2 fruit fly cellular contexts compared by ENCODE assay signal in the genomic region with DNA sequence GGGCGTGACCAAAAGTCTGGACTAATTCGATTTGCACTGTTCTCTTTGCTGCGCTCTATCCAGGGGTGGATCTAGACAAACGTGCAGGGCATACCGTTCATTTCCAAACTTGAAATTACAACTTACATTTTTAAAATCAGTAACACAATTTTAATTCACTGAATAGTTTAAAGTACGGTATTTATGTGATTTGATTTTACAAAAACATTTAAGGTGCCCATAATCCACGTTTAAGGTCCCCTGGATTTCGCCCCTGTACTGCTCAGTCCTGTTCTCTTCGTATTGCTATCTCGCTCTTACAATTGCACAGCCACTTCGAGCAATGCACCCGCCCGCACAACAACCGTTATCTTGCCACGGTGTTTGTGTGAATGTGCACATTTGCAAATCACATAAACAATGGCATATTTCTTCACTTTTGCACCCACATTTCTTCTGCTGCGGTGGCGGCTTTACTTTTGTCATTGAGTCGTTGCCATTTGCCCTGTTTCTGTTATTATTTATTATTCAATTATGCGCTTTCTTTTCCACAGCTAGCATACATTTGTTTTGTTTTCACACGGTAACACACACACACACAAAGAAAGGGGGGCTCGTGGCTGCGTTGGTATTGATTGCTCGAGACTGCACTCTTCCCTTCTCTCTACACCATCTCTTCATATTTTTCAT.
TF ChIP-seq lines count a peak whose summit lies in the region.

No protein-coding gene starts in this region.

TF ChIP-seq in whole organism, embryonic, 481 proteins besides CTCF, POLR2A, EP300 and RAD21 (continued from another document and continues in another):
- TF ChIP-seq gcm (GFP tag; optimal IDR thresholded peaks at IDR 0.05; lab: Kevin White, UChicago) (peak; percentile 63), ac (GFP tag; optimal IDR thresholded peaks at IDR 0.05; lab: Kevin White, UChicago) (peak; percentile 60), bowl (GFP tag; IDR thresholded peaks at IDR 0.05; lab: Robert Waterston, UW) (no peak), Aef1 (GFP tag; IDR thresholded peaks at IDR 0.05; lab: Robert Waterston, UW) (peak; percentile 72), slp2 (GFP tag; optimal IDR thresholded peaks at IDR 0.05; lab: Kevin White, UChicago) (peak; percentile 47), CG11093 (GFP tag; IDR thresholded peaks at IDR 0.05; lab: Robert Waterston, UW) (peak; percentile 67; the same call in 1 of the 3 replicates), MESR4 (GFP tag; optimal IDR thresholded peaks at IDR 0.05; lab: Kevin White, UChicago) (no peak), CG15011 (GFP tag; optimal IDR thresholded peaks at IDR 0.05; lab: Kevin White, UChicago) (peak; percentile 21), Tbp (GFP tag; optimal IDR thresholded peaks at IDR 0.05; lab: Kevin White, UChicago) (no peak), CG5245 (GFP tag; optimal IDR thresholded peaks at IDR 0.05; lab: Kevin White, UChicago) (peak; percentile 81), Sox102F (GFP tag; optimal IDR thresholded peaks at IDR 0.05; lab: Kevin White, UChicago) (peak; percentile 85), CG12769 (tag; optimal IDR thresholded peaks at IDR 0.05; lab: Kevin White, UChicago) (peak; percentile 79), CG17912 (GFP tag; optimal IDR thresholded peaks at IDR 0.05; lab: Kevin White, UChicago) (no peak), pnt (GFP tag; optimal IDR thresholded peaks at IDR 0.05; lab: Kevin White, UChicago) (peak; percentile 83), Hr51 (GFP tag; optimal IDR thresholded peaks at IDR 0.05; lab: Kevin White, UChicago) (peak; percentile 25 to 63), Adf1 (GFP tag; IDR thresholded peaks at IDR 0.05; lab: Robert Waterston, UW) (no peak), CG18599 (GFP tag; optimal IDR thresholded peaks at IDR 0.05; lab: Kevin White, UChicago) (peak; percentile 62), tx (GFP tag; optimal IDR thresholded peaks at IDR 0.05; lab: Kevin White, UChicago) (peak; percentile 42), CG6689 (GFP tag; IDR thresholded peaks at IDR 0.05; lab: Robert Waterston, UW) (peak; percentile 85), danr (GFP tag; IDR thresholded peaks at IDR 0.05; lab: Robert Waterston, UW) (peak; percentile 65; the same call in 1 of the 2 replicates), CG11504 (tag; optimal IDR thresholded peaks at IDR 0.05; lab: Kevin White, UChicago) (peak; percentile 86), tna (GFP tag; IDR thresholded peaks at IDR 0.05; lab: Robert Waterston, UW; ENCODE audit: partially characterized antibody) (no peak), Usf (GFP tag; optimal IDR thresholded peaks at IDR 0.05; lab: Kevin White, UChicago) (peak; percentile 42), CG1602 (GFP tag; optimal IDR thresholded peaks at IDR 0.05; lab: Kevin White, UChicago) (peak; percentile 79), Hmr (GFP tag; optimal IDR thresholded peaks at IDR 0.05; lab: Kevin White, UChicago) (no peak), NC2α (GFP tag; optimal IDR thresholded peaks at IDR 0.05; lab: Kevin White, UChicago) (peak; percentile 64), CG6813 (GFP tag; optimal IDR thresholded peaks at IDR 0.05; lab: Kevin White, UChicago) (peak; percentile 78), gsb (GFP tag; IDR thresholded peaks at IDR 0.05; lab: Robert Waterston, UW) (peak; percentile 54), CG32532 (GFP tag; IDR thresholded peaks at IDR 0.05; lab: Robert Waterston, UW) (peak; percentile 70), CG2678 (tag; optimal IDR thresholded peaks at IDR 0.05; lab: Kevin White, UChicago) (peak; percentile 83), CG17385 (GFP tag; optimal IDR thresholded peaks at IDR 0.05; lab: Kevin White, UChicago) (peak; percentile 61), z (GFP tag; IDR thresholded peaks at IDR 0.05; lab: Robert Waterston, UW) (no peak; the same call in 2 of the 3 replicates), Hmx (GFP tag; optimal IDR thresholded peaks at IDR 0.05; lab: Kevin White, UChicago) (no peak), pan (optimal IDR thresholded peaks at IDR 0.05; lab: Kevin White, UChicago) (no peak), pan (GFP tag; optimal IDR thresholded peaks at IDR 0.05 in 1 of 2, IDR thresholded peaks at IDR 0.05 in 1 of 2) (peak in 1 of 2 experiments; percentile 75), Neu2 (GFP tag; optimal IDR thresholded peaks at IDR 0.05; lab: Kevin White, UChicago; ENCODE audit: borderline replicate concordance) (peak; percentile 32), pita (GFP tag; optimal IDR thresholded peaks at IDR 0.05; lab: Kevin White, UChicago) (no peak), CG17359 (tag; optimal IDR thresholded peaks at IDR 0.05; lab: Kevin White, UChicago) (peak; percentile 85), dimm (GFP tag; IDR thresholded peaks at IDR 0.05; lab: Robert Waterston, UW) (peak; percentile 56), insv (GFP tag; optimal IDR thresholded peaks at IDR 0.05; lab: Kevin White, UChicago) (no peak), Opbp (GFP tag; IDR thresholded peaks at IDR 0.05; lab: Robert Waterston, UW; ENCODE audit: partially characterized antibody) (peak; percentile 62; the same call in 2 of the 3 replicates), PHDP (tag; optimal IDR thresholded peaks at IDR 0.05; lab: Kevin White, UChicago) (peak; percentile 63), CG7372 (GFP tag; IDR thresholded peaks at IDR 0.05; lab: Robert Waterston, UW) (peak; percentile 53; the same call in 1 of the 2 replicates), CG15073 (GFP tag; optimal IDR thresholded peaks at IDR 0.05; lab: Kevin White, UChicago) (no peak), phol (tag; optimal IDR thresholded peaks at IDR 0.05; lab: Kevin White, UChicago) (peak; percentile 88), CG3726 (GFP tag; IDR thresholded peaks at IDR 0.05; lab: Robert Waterston, UW) (peak; percentile 83; the same call in 2 of the 3 replicates), cwo (GFP tag; optimal IDR thresholded peaks at IDR 0.05; lab: Kevin White, UChicago) (peak; percentile 10), trh (GFP tag; optimal IDR thresholded peaks at IDR 0.05; lab: Kevin White, UChicago) (peak; percentile 32), jigr1 (GFP tag; IDR thresholded peaks at IDR 0.05; lab: Robert Waterston, UW) (peak; percentile 75; the same call in 2 of the 3 replicates), amos (GFP tag; IDR thresholded peaks at IDR 0.05; lab: Robert Waterston, UW; ENCODE audit: partially characterized antibody) (peak; percentile 60), CG13624 (GFP tag; optimal IDR thresholded peaks at IDR 0.05; lab: Kevin White, UChicago) (peak; percentile 63), sd (tag; optimal IDR thresholded peaks at IDR 0.05; lab: Kevin White, UChicago) (no peak), CG7357 (GFP tag; IDR thresholded peaks at IDR 0.05; lab: Robert Waterston, UW) (peak; percentile 79; the same call in 2 of the 3 replicates), bbx (GFP tag; IDR thresholded peaks at IDR 0.05; lab: Robert Waterston, UW; ENCODE audit: partially characterized antibody) (no peak), klu (GFP tag; IDR thresholded peaks at IDR 0.05; lab: Robert Waterston, UW) (no peak), CG2129 (GFP tag; IDR thresholded peaks at IDR 0.05; lab: Robert Waterston, UW; ENCODE audit: partially characterized antibody) (no peak), Lpt (GFP tag; optimal IDR thresholded peaks at IDR 0.05; lab: Kevin White, UChicago) (no peak), Blimp-1 (GFP tag; optimal IDR thresholded peaks at IDR 0.05; lab: Kevin White, UChicago) (peak; percentile 86), ham (GFP tag; IDR thresholded peaks at IDR 0.05; lab: Robert Waterston, UW) (no peak), vfl (GFP tag; optimal IDR thresholded peaks at IDR 0.05; lab: Kevin White, UChicago) (no peak)

TF ChIP-seq in whole organism, prepupa, 60 proteins besides CTCF, POLR2A, EP300 and RAD21 (continued from another document):
- peak; percentile 97 for TF ChIP-seq dsx (GFP tag; optimal IDR thresholded peaks at IDR 0.05; lab: Kevin White, UChicago; ENCODE audit: poor library complexity, severe bottlenecking)
- peak; percentile 99 for TF ChIP-seq Ets21C (GFP tag; optimal IDR thresholded peaks at IDR 0.05; lab: Kevin White, UChicago)
- peak; percentile 99 for TF ChIP-seq CG3919 (GFP tag; optimal IDR thresholded peaks at IDR 0.05; lab: Kevin White, UChicago)
- TF ChIP-seq CG6792 (GFP tag; optimal IDR thresholded peaks at IDR 0.05; lab: Kevin White, UChicago), result peak; percentile 99
- peak; percentile 99 for TF ChIP-seq CG11762 (GFP tag; optimal IDR thresholded peaks at IDR 0.05; lab: Kevin White, UChicago; ENCODE audit: insufficient read depth)
- peak; percentile 99 for TF ChIP-seq pdm3 (GFP tag; optimal IDR thresholded peaks at IDR 0.05; lab: Kevin White, UChicago)
- TF ChIP-seq CG3032 (tag; optimal IDR thresholded peaks at IDR 0.05; lab: Kevin White, UChicago), result peak; percentile 99
- TF ChIP-seq achi (GFP tag; optimal IDR thresholded peaks at IDR 0.05; lab: Kevin White, UChicago), result peak; percentile 98
- peak; percentile 97 for TF ChIP-seq CG16779 (tag; optimal IDR thresholded peaks at IDR 0.05; lab: Kevin White, UChicago)
- TF ChIP-seq ss (GFP tag; optimal IDR thresholded peaks at IDR 0.05; lab: Kevin White, UChicago), result peak; percentile 97 to 98
- TF ChIP-seq Sox102F (GFP tag; optimal IDR thresholded peaks at IDR 0.05; lab: Kevin White, UChicago), result peak; percentile 99
- peak; percentile 96 for TF ChIP-seq fd85E (GFP tag; optimal IDR thresholded peaks at IDR 0.05; lab: Kevin White, UChicago)
- peak; percentile 99 for TF ChIP-seq fd59A (GFP tag; optimal IDR thresholded peaks at IDR 0.05; lab: Kevin White, UChicago)
TF ChIP-seq in whole organism, prepupa: peak in this region for 59.
